Worm (Caenorhabditis elegans) whole organism, L3 larva: ENCODE measurements around the gene sre-49.

Experiments used
- R02D3.7 ChIP-seq: fragments of 150-350 bp; optimal IDR thresholded peaks from 2 replicates; lab custom pipeline; 2014; ENCODE audit warnings: missing biosample characterization, missing genetic modification characterization
- lin-39 ChIP-seq: fragments of 150-350 bp; optimal IDR thresholded peaks from 2 replicates; lab custom pipeline; 2018; ENCODE audit warnings: missing biosample characterization, missing genetic modification reagents, missing genetic modification characterization
- nhr-76 ChIP-seq: fragments of 150-350 bp; sonication (generic microtip); optimal IDR thresholded peaks from 5 replicates; lab custom pipeline; 2014; ENCODE audit warnings: missing biosample characterization, missing genetic modification characterization
- unc-62 ChIP-seq: fragments of 150-350 bp; sonication (generic microtip); optimal IDR thresholded peaks from 4 replicates; lab custom pipeline; 2014; ENCODE audit warnings: missing biosample characterization, missing genetic modification reagents, missing genetic modification characterization

DNA sequence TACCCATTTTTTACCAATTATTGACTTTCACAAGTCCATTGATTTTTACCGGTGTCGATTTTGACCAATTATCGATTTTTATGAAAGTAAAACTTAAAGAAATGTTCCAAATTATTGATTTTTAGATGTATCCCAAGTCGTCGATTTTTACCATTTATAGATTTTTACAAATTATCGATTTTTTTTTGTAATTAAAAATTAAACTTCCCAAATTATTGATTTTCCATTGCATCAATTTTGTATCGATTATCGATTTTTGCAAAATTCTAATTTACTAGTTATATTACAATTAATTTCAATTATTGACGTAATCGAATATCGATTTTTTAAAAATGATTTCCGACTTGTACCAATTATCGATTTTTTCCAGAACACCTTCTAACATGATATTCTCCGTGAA lies 15.5 kb upstream of the sre-49 start, which contains the start of gene sre-50:
- TF ChIP-seq lin-39: no peak
- no peak for TF ChIP-seq nhr-76
- TF ChIP-seq unc-62 (GFP tag; lab: Kevin White, UChicago): no peak
- no peak for TF ChIP-seq R02D3.7
